Worm (Caenorhabditis elegans) whole organism, L2 larva: Measurements from ENCODE around the gene tbce-1.

ENCODE experiments used
- C34F6.9 ChIP-seq: fragments of 150-350 bp; optimal IDR thresholded peaks from 2 replicates; lab custom pipeline; 2014; ENCODE audit warnings: missing biosample characterization, missing genetic modification characterization
- F13H6.1 ChIP-seq: sonication (generic microtip); optimal IDR thresholded peaks from 2 replicates; lab custom pipeline; 2016; ENCODE audit warnings: missing genetic modification characterization, missing compliant biosample characterization
- Y55F3AM.14 ChIP-seq: fragments of 200-800 bp; sonication (Bioruptor generic); optimal IDR thresholded peaks from 2 replicates; lab custom pipeline; 2018; ENCODE audit warnings: mild to moderate bottlenecking, missing genetic modification characterization, missing compliant biosample characterization
- ZK546.5 ChIP-seq: sonication (generic microtip); optimal IDR thresholded peaks from 2 replicates; lab custom pipeline; 2017; ENCODE audit warnings: missing biosample characterization, missing genetic modification characterization
- alr-1 ChIP-seq: fragments of 150-350 bp; optimal IDR thresholded peaks from 2 replicates; lab custom pipeline; 2014; ENCODE audit warnings: missing biosample characterization, missing genetic modification characterization
- aly-2 ChIP-seq: fragments of 150-350 bp; optimal IDR thresholded peaks from 2 replicates; lab custom pipeline; 2014; ENCODE audit warnings: missing biosample characterization, missing genetic modification characterization
- ama-1 ChIP-seq: fragments of 150-350 bp; optimal IDR thresholded peaks from 2 replicates; lab custom pipeline; 2018; ENCODE audit warnings: inconsistent platforms
- blmp-1 ChIP-seq: sonication (generic microtip); optimal IDR thresholded peaks from 2 replicates; lab custom pipeline; 2017; ENCODE audit warnings: missing genetic modification characterization, mild to moderate bottlenecking, missing compliant biosample characterization, antibody characterized with exemption, moderate library complexity; ENCODE audit not compliant: insufficient read depth
- ceh-16 ChIP-seq: fragments of 150-350 bp; optimal IDR thresholded peaks from 2 replicates; lab custom pipeline; 2014; ENCODE audit warnings: missing biosample characterization, missing genetic modification characterization
- ceh-82 ChIP-seq: fragments of 150-350 bp; optimal IDR thresholded peaks from 2 replicates; lab custom pipeline; 2014; ENCODE audit warnings: missing biosample characterization, missing genetic modification characterization
- crh-2 ChIP-seq: sonication (generic microtip); optimal IDR thresholded peaks from 2 replicates; lab custom pipeline; 2017; ENCODE audit warnings: missing biosample characterization, missing genetic modification characterization
- dmd-4 ChIP-seq: sonication (generic microtip); optimal IDR thresholded peaks from 2 replicates; lab custom pipeline; 2017; ENCODE audit warnings: missing biosample characterization, missing genetic modification characterization
- egl-27 ChIP-seq: sonication (generic microtip); optimal IDR thresholded peaks from 3 replicates; lab custom pipeline; 2017; ENCODE audit warnings: missing biosample characterization, missing genetic modification reagents, missing genetic modification characterization
- elt-3 ChIP-seq: sonication (generic microtip); optimal IDR thresholded peaks from 2 replicates; lab custom pipeline; 2017; ENCODE audit warnings: missing biosample characterization, missing genetic modification characterization
- fos-1 ChIP-seq: fragments of 150-350 bp; optimal IDR thresholded peaks from 2 replicates; lab custom pipeline; 2014; ENCODE audit warnings: missing biosample characterization, missing genetic modification characterization
- gmeb-1 ChIP-seq: fragments of 150-350 bp; optimal IDR thresholded peaks from 2 replicates; lab custom pipeline; 2014; ENCODE audit warnings: missing biosample characterization, missing genetic modification characterization
- lin-39 ChIP-seq: fragments of 150-350 bp; optimal IDR thresholded peaks from 2 replicates; lab custom pipeline; 2014; ENCODE audit warnings: missing biosample characterization, missing genetic modification reagents, missing genetic modification characterization
- lsy-2 ChIP-seq, 2 experiments: fragments of 150-350 bp in 1 of 2; sonication (generic microtip) in 1 of 2; optimal IDR thresholded peaks; 2 replicates each; lab custom pipeline; 2014 to 2017; ENCODE audit warnings: missing biosample characterization in 2 of 2, missing genetic modification characterization in 2 of 2
- mab-5 ChIP-seq: fragments of 150-350 bp; optimal IDR thresholded peaks from 2 replicates; lab custom pipeline; 2014; ENCODE audit warnings: missing biosample characterization, missing genetic modification characterization
- mbf-1 ChIP-seq: sonication (generic microtip); optimal IDR thresholded peaks from 2 replicates; lab custom pipeline; 2017; ENCODE audit warnings: missing biosample characterization, missing genetic modification characterization
- mdl-1 ChIP-seq, 2 experiments: fragments of 150-350 bp in 1 of 2; sonication (generic microtip) in 1 of 2; optimal IDR thresholded peaks; 2 replicates each; lab custom pipeline; 2017; ENCODE audit warnings: missing biosample characterization in 2 of 2, missing genetic modification characterization in 2 of 2
- nhr-10 ChIP-seq: sonication (generic microtip); optimal IDR thresholded peaks from 2 replicates; lab custom pipeline; 2017; ENCODE audit warnings: missing biosample characterization, missing genetic modification characterization
- nhr-12 ChIP-seq: fragments of 150-350 bp; optimal IDR thresholded peaks from 2 replicates; lab custom pipeline; 2014; ENCODE audit warnings: missing biosample characterization, missing genetic modification characterization
- nhr-21 ChIP-seq: fragments of 150-350 bp; optimal IDR thresholded peaks from 2 replicates; lab custom pipeline; 2014; ENCODE audit warnings: missing biosample characterization, missing genetic modification characterization
- nhr-23 ChIP-seq: fragments of 150-350 bp; optimal IDR thresholded peaks from 2 replicates; lab custom pipeline; 2014; ENCODE audit warnings: missing biosample characterization, missing genetic modification reagents, missing genetic modification characterization
- nhr-25 ChIP-seq: fragments of 150-350 bp; sonication (generic microtip); optimal IDR thresholded peaks from 3 replicates; lab custom pipeline; 2014; ENCODE audit warnings: missing biosample characterization, missing genetic modification characterization
- nhr-6 ChIP-seq: fragments of 150-350 bp; optimal IDR thresholded peaks from 2 replicates; lab custom pipeline; 2014; ENCODE audit warnings: missing biosample characterization, missing genetic modification characterization
- nhr-77 ChIP-seq: fragments of 150-350 bp; optimal IDR thresholded peaks from 2 replicates; lab custom pipeline; 2014; ENCODE audit warnings: missing biosample characterization, missing genetic modification characterization
- peb-1 ChIP-seq: fragments of 150-350 bp; optimal IDR thresholded peaks from 2 replicates; lab custom pipeline; 2014; ENCODE audit warnings: missing biosample characterization, missing genetic modification characterization
- sem-4 ChIP-seq: fragments of 150-350 bp; optimal IDR thresholded peaks from 2 replicates; lab custom pipeline; 2014; ENCODE audit warnings: missing biosample characterization, missing genetic modification reagents, missing genetic modification characterization
- skn-1 ChIP-seq: sonication (generic microtip); optimal IDR thresholded peaks from 2 replicates; lab custom pipeline; 2017; ENCODE audit warnings: missing biosample characterization, missing genetic modification characterization
- sma-3 ChIP-seq: sonication (generic microtip); optimal IDR thresholded peaks from 2 replicates; lab custom pipeline; 2016; ENCODE audit warnings: missing genetic modification reagents, missing genetic modification characterization, missing compliant biosample characterization
- sma-9 ChIP-seq, 2 experiments: fragments of 150-350 bp in 1 of 2; sonication (generic microtip) in 1 of 2; optimal IDR thresholded peaks; 2 replicates each; lab custom pipeline; 2014 to 2016; ENCODE audit warnings: missing genetic modification characterization in 2 of 2, mild to moderate bottlenecking in 1 of 2, missing biosample characterization in 1 of 2, missing compliant biosample characterization in 1 of 2, missing genetic modification reagents in 1 of 2, moderate library complexity in 1 of 2
- snpc-4 ChIP-seq: fragments of 150-350 bp; optimal IDR thresholded peaks from 2 replicates; lab custom pipeline; 2014; ENCODE audit warnings: missing biosample characterization, missing genetic modification characterization
- unc-55 ChIP-seq: fragments of 150-350 bp; sonication (generic microtip); optimal IDR thresholded peaks from 3 replicates; lab custom pipeline; 2014; ENCODE audit warnings: missing biosample characterization, missing genetic modification reagents, missing genetic modification characterization
- unc-62 ChIP-seq: fragments of 150-350 bp; optimal IDR thresholded peaks from 2 replicates; lab custom pipeline; 2014; ENCODE audit warnings: missing biosample characterization, missing genetic modification reagents, missing genetic modification characterization
- zag-1 ChIP-seq: fragments of 150-350 bp; optimal IDR thresholded peaks from 2 replicates; lab custom pipeline; 2014; ENCODE audit warnings: missing biosample characterization, missing genetic modification characterization
- ztf-1 ChIP-seq: fragments of 200-800 bp; sonication (Bioruptor generic); conservative IDR thresholded peaks from 2 replicates; pipeline ENCODE4 v1.3.6; 2022; ENCODE audit warnings: missing genetic modification characterization, missing compliant biosample characterization
- ztf-11 ChIP-seq: sonication (generic microtip); optimal IDR thresholded peaks from 2 replicates; lab custom pipeline; 2017; ENCODE audit warnings: missing biosample characterization, missing genetic modification characterization
- ztf-4 ChIP-seq: fragments of 150-350 bp; optimal IDR thresholded peaks from 2 replicates; lab custom pipeline; 2014; ENCODE audit warnings: missing biosample characterization, missing genetic modification characterization

tbce-1 gene

ce11 chrIV:8312846-8313245 lies 18.4 kb downstream of the tbce-1 start, which contains the start of gene F35H10.10:
TSS of gene F35H10.10 (minus strand) at chrIV:8312946.
- TF ChIP-seq nhr-77 (tag; lab: Kevin White, UChicago): no peak
- TF ChIP-seq egl-27 (tag; lab: Kevin White, UChicago): no peak
- no peak for TF ChIP-seq dmd-4 (tag; lab: Kevin White, UChicago)
- TF ChIP-seq ceh-82 (tag; lab: Kevin White, UChicago): no peak
- no peak for TF ChIP-seq sma-9 (GFP tag; optimal IDR thresholded peaks at IDR 0.05; lab: Kevin White, UChicago)
- TF ChIP-seq sma-9 (tag; optimal IDR thresholded peaks at IDR 0.05; lab: Kevin White, UChicago): no peak
- TF ChIP-seq unc-55 (GFP tag; lab: Kevin White, UChicago): no peak
- no peak for TF ChIP-seq ztf-1 (GFP tag; lab: Robert Waterston, UW)
- no peak for TF ChIP-seq alr-1 (tag; lab: Kevin White, UChicago)
- TF ChIP-seq Y55F3AM.14 (GFP tag; lab: Kevin White, UChicago): no peak
- TF ChIP-seq lsy-2 (tag; optimal IDR thresholded peaks at IDR 0.05; lab: Kevin White, UChicago): no peak
- no peak for TF ChIP-seq blmp-1
- TF ChIP-seq C34F6.9 (tag; lab: Kevin White, UChicago): no peak
- no peak for TF ChIP-seq fos-1
- TF ChIP-seq zag-1: no peak
- TF ChIP-seq skn-1 (tag; lab: Kevin White, UChicago): no peak
- TF ChIP-seq nhr-10 (tag; lab: Kevin White, UChicago): no peak
- TF ChIP-seq unc-62: no peak
- no peak for TF ChIP-seq sma-3 (GFP tag; lab: Kevin White, UChicago)
- TF ChIP-seq gmeb-1: no peak
- no peak for TF ChIP-seq elt-3 (tag; lab: Kevin White, UChicago)

- no peak for TF ChIP-seq dmd-4 (tag; lab: Kevin White, UChicago)
- no peak for TF ChIP-seq egl-27 (tag; lab: Kevin White, UChicago)
- no peak for TF ChIP-seq mbf-1 (tag; lab: Kevin White, UChicago)
- no peak for TF ChIP-seq mab-5
- TF ChIP-seq unc-55 (GFP tag; lab: Kevin White, UChicago): no peak
- TF ChIP-seq blmp-1: peak; percentile 86
- TF ChIP-seq skn-1 (tag; lab: Kevin White, UChicago): no peak
- TF ChIP-seq F13H6.1 (tag; lab: Kevin White, UChicago): no peak
- TF ChIP-seq sma-9 (GFP tag; optimal IDR thresholded peaks at IDR 0.05; lab: Kevin White, UChicago): peak; percentile 31
- no peak for TF ChIP-seq sma-9 (tag; optimal IDR thresholded peaks at IDR 0.05; lab: Kevin White, UChicago)
- TF ChIP-seq zag-1: no peak
- no peak for TF ChIP-seq fos-1
- TF ChIP-seq nhr-25 (tag; lab: Kevin White, UChicago): peak; percentile 49
- TF ChIP-seq nhr-77 (tag; lab: Kevin White, UChicago): no peak
Measured at ce11 chrIV:8317800-8318199, 23.3 kb downstream of the tbce-1 start.

- no peak for TF ChIP-seq ztf-4
- TF ChIP-seq nhr-12 (tag; lab: Kevin White, UChicago): no peak
- no peak for TF ChIP-seq nhr-21 (tag; lab: Kevin White, UChicago)
- TF ChIP-seq nhr-25 (tag; lab: Kevin White, UChicago): peak; percentile 9
- TF ChIP-seq sma-9 (GFP tag; optimal IDR thresholded peaks at IDR 0.05; lab: Kevin White, UChicago): no peak
- TF ChIP-seq sma-9 (tag; optimal IDR thresholded peaks at IDR 0.05; lab: Kevin White, UChicago): no peak
- no peak for TF ChIP-seq unc-62
- TF ChIP-seq blmp-1: peak; percentile 40
- TF ChIP-seq dmd-4 (tag; lab: Kevin White, UChicago): no peak
- TF ChIP-seq aly-2: no peak
- no peak for TF ChIP-seq mab-5
- TF ChIP-seq ZK546.5: no peak
- TF ChIP-seq ztf-11 (tag; lab: Kevin White, UChicago): no peak
- no peak for TF ChIP-seq nhr-23 (tag; lab: Kevin White, UChicago)
- TF ChIP-seq sem-4 (tag; lab: Kevin White, UChicago): no peak
- TF ChIP-seq, all 48 proteins: peak for 2
Measured at ce11 chrIV:8318799-8319198, 24.3 kb downstream of the tbce-1 start.

- TF ChIP-seq sma-3 (GFP tag; lab: Kevin White, UChicago) (no peak), zag-1 (no peak), nhr-25 (tag; lab: Kevin White, UChicago) (no peak), dmd-4 (tag; lab: Kevin White, UChicago) (no peak), alr-1 (tag; lab: Kevin White, UChicago) (no peak), snpc-4 (tag; lab: Kevin White, UChicago) (no peak)
Measured at ce11 chrIV:8325667-8326066, 31.2 kb downstream of the tbce-1 start, which contains the start of gene F35H10.3. TSS of gene F35H10.3 (plus strand) at chrIV:8325967.

ce11 chrIV:8328913-8329312 lies 34.4 kb downstream of the tbce-1 start, which contains the start of gene F35H10.2:
TSS of gene F35H10.2 (plus strand) at chrIV:8329213.
- TF ChIP-seq unc-55 (GFP tag; lab: Kevin White, UChicago) (no peak), crh-2 (tag; lab: Kevin White, UChicago) (no peak), ceh-16 (tag; lab: Kevin White, UChicago) (no peak), snpc-4 (tag; lab: Kevin White, UChicago) (no peak), fos-1 (no peak), nhr-21 (tag; lab: Kevin White, UChicago) (no peak), egl-27 (tag; lab: Kevin White, UChicago) (no peak), nhr-25 (tag; lab: Kevin White, UChicago) (no peak), lsy-2 (tag; optimal IDR thresholded peaks at IDR 0.05; lab: Kevin White, UChicago) (no peak), ama-1 (lab: Kevin White, UChicago) (no peak), lin-39 (tag; lab: Kevin White, UChicago) (no peak), peb-1 (tag; lab: Kevin White, UChicago) (no peak), sma-9 (GFP tag; optimal IDR thresholded peaks at IDR 0.05; lab: Kevin White, UChicago) (no peak), sma-9 (tag; optimal IDR thresholded peaks at IDR 0.05; lab: Kevin White, UChicago) (no peak), mdl-1 (tag; optimal IDR thresholded peaks at IDR 0.05; lab: Kevin White, UChicago) (no peak), nhr-6 (tag; lab: Kevin White, UChicago) (no peak), alr-1 (tag; lab: Kevin White, UChicago) (no peak), Y55F3AM.14 (GFP tag; lab: Kevin White, UChicago) (no peak)
